Worm (Caenorhabditis elegans) whole organism, late embryonic: ENCODE data around the gene ZK596.3.

Source experiments
- K02D7.2 ChIP-seq: sonication (generic microtip); optimal IDR thresholded peaks from 2 replicates; lab custom pipeline; 2017; ENCODE audit warnings: mild to moderate bottlenecking, missing genetic modification characterization, missing compliant biosample characterization
- pha-4 ChIP-seq: fragments of 150-350 bp; optimal IDR thresholded peaks from 2 replicates; lab custom pipeline; 2018; ENCODE audit warnings: missing biosample characterization, missing genetic modification reagents, missing genetic modification characterization
- pqm-1 ChIP-seq: sonication (generic microtip); optimal IDR thresholded peaks from 2 replicates; lab custom pipeline; 2016; ENCODE audit warnings: missing genetic modification characterization, missing compliant biosample characterization
- unc-55 ChIP-seq: sonication (generic microtip); optimal IDR thresholded peaks from 2 replicates; lab custom pipeline; 2017; ENCODE audit warnings: missing biosample characterization, missing genetic modification reagents, missing genetic modification characterization
- ztf-16 ChIP-seq: sonication (generic microtip); optimal IDR thresholded peaks from 2 replicates; lab custom pipeline; 2017; ENCODE audit warnings: missing genetic modification characterization, missing compliant biosample characterization

ce11 chrIV:10852403-10852802, 51.8 kb downstream of the ZK596.3 start:
- no peak for TF ChIP-seq unc-55 (GFP tag; lab: Kevin White, UChicago)
- no peak for TF ChIP-seq pqm-1 (tag; lab: Kevin White, UChicago)
- no peak for TF ChIP-seq ztf-16 (tag; lab: Kevin White, UChicago)
- no peak for TF ChIP-seq pha-4 (tag; lab: Kevin White, UChicago)
- TF ChIP-seq K02D7.2 = no peak
